Fruit fly (Drosophila melanogaster) whole organism, embryonic: ENCODE data around the gene RpL37A.

Source experiments
- Adf1 ChIP-seq: fragments of 200-800 bp; sonication (Bioruptor generic); IDR thresholded peaks from 2 replicates; pipeline ENCODE4 v1.3.6; 2022; ENCODE audit warnings: missing biosample characterization, missing genetic modification characterization
- Aef1 ChIP-seq: fragments of 200-800 bp; sonication (Bioruptor generic); IDR thresholded peaks from 3 replicates; pipeline ENCODE4 v1.3.6; 2022; ENCODE audit warnings: missing biosample characterization, missing genetic modification characterization
- Atf3 ChIP-seq: fragments of 200-800 bp; sonication (Bioruptor generic); optimal IDR thresholded peaks from 3 replicates; lab custom pipeline; 2016; ENCODE audit warnings: missing biosample characterization, missing genetic modification characterization
- CG10321 ChIP-seq: fragments of 200-800 bp; sonication (Bioruptor generic); IDR thresholded peaks from 2 replicates; pipeline ENCODE4 v1.3.6; 2022; ENCODE audit warnings: missing biosample characterization, missing genetic modification characterization
- CG11456 ChIP-seq: fragments of 200-800 bp; sonication (Bioruptor generic); IDR thresholded peaks from 3 replicates; pipeline ENCODE4 v1.3.6; 2022; ENCODE audit warnings: missing biosample characterization, missing genetic modification characterization
- CG14014 ChIP-seq: fragments of 200-800 bp; sonication (Bioruptor generic); IDR thresholded peaks from 2 replicates; pipeline ENCODE4 v1.3.6; 2022; ENCODE audit warnings: missing biosample characterization, missing genetic modification characterization
- CG14710 ChIP-seq: fragments of 200-800 bp; sonication (Bioruptor generic); optimal IDR thresholded peaks from 3 replicates; lab custom pipeline; 2019; ENCODE audit warnings: missing biosample characterization, mild to moderate bottlenecking, missing genetic modification characterization, moderate library complexity
- CG14965 ChIP-seq: fragments of 200-800 bp; sonication (Bioruptor generic); optimal IDR thresholded peaks from 2 replicates; lab custom pipeline; 2016; ENCODE audit warnings: missing biosample characterization, missing genetic modification characterization, borderline replicate concordance
- CG1647 ChIP-seq: fragments of 200-800 bp; sonication (Bioruptor generic); optimal IDR thresholded peaks from 3 replicates; lab custom pipeline; 2016; ENCODE audit warnings: missing biosample characterization, missing genetic modification characterization
- CG17328 ChIP-seq: fragments of 200-800 bp; sonication (Bioruptor generic); IDR thresholded peaks from 2 replicates; pipeline ENCODE4 v1.3.6; 2022; ENCODE audit warnings: missing biosample characterization, missing genetic modification characterization
- CG18011 ChIP-seq: fragments of 200-800 bp; sonication (Bioruptor generic); optimal IDR thresholded peaks from 2 replicates; lab custom pipeline; 2017; ENCODE audit warnings: missing biosample characterization, missing genetic modification characterization, mild to moderate bottlenecking, moderate library complexity, missing genotype
- CG2129 ChIP-seq: fragments of 200-800 bp; sonication (Bioruptor generic); IDR thresholded peaks from 2 replicates; pipeline ENCODE4 v1.3.6; 2022; ENCODE audit warnings: missing biosample characterization, missing genetic modification characterization; ENCODE audit not compliant: partially characterized antibody
- CG33213 ChIP-seq: fragments of 200-800 bp; sonication (Bioruptor generic); optimal IDR thresholded peaks from 3 replicates; lab custom pipeline; 2016; ENCODE audit warnings: missing biosample characterization, missing genetic modification characterization
- CG4854 ChIP-seq: fragments of 200-800 bp; sonication (Bioruptor generic); optimal IDR thresholded peaks from 2 replicates; lab custom pipeline; 2016; ENCODE audit warnings: missing biosample characterization, missing genetic modification characterization, inconsistent platforms
- CG6765 ChIP-seq: fragments of 200-800 bp; sonication (Bioruptor generic); optimal IDR thresholded peaks from 3 replicates; lab custom pipeline; 2017; ENCODE audit warnings: missing biosample characterization, mild to moderate bottlenecking, missing genetic modification characterization
- CG6791 ChIP-seq: fragments of 200-800 bp; sonication (Bioruptor generic); IDR thresholded peaks from 3 replicates; pipeline ENCODE4 v1.3.6; 2022; ENCODE audit warnings: missing biosample characterization, missing genetic modification characterization; ENCODE audit not compliant: partially characterized antibody
- CG9932 ChIP-seq: fragments of 200-800 bp; sonication (Bioruptor generic); IDR thresholded peaks from 2 replicates; pipeline ENCODE4 v1.3.6; 2022; ENCODE audit warnings: missing biosample characterization, missing genetic modification characterization
- Chrac-16 ChIP-seq: fragments of 200-800 bp; sonication (Bioruptor generic); optimal IDR thresholded peaks from 3 replicates; lab custom pipeline; 2016; ENCODE audit warnings: missing biosample characterization, missing genetic modification characterization
- Dref ChIP-seq: fragments of 200-800 bp; sonication (Bioruptor generic); IDR thresholded peaks from 2 replicates; pipeline ENCODE4 v1.3.6; 2022; ENCODE audit warnings: missing biosample characterization, missing genetic modification characterization
- Hr39 ChIP-seq: fragments of >200 bp; optimal IDR thresholded peaks from 2 replicates; lab custom pipeline; 2017
- Lim3 ChIP-seq: fragments of 200-800 bp; sonication (Bioruptor generic); IDR thresholded peaks from 2 replicates; pipeline ENCODE4 v1.3.6; 2022; ENCODE audit warnings: missing biosample characterization, missing genetic modification characterization
- Lpt ChIP-seq: fragments of >200 bp; optimal IDR thresholded peaks from 2 replicates; lab custom pipeline; 2018; ENCODE audit warnings: missing biosample characterization, missing genetic modification characterization
- Mad ChIP-seq: fragments of 200-800 bp; sonication (Bioruptor generic); optimal IDR thresholded peaks from 2 replicates; lab custom pipeline; 2016; ENCODE audit warnings: missing biosample characterization, missing genetic modification characterization
- NC2α ChIP-seq: fragments of 200-800 bp; sonication (Bioruptor generic); optimal IDR thresholded peaks from 2 replicates; lab custom pipeline; 2016; ENCODE audit warnings: missing biosample characterization, missing genetic modification characterization
- Optix ChIP-seq: fragments of 200-800 bp; sonication (Bioruptor generic); IDR thresholded peaks from 3 replicates; pipeline ENCODE4 v1.3.6; 2022; ENCODE audit warnings: missing biosample characterization, missing genetic modification characterization
- Poxn ChIP-seq: fragments of 200-800 bp; sonication (Bioruptor generic); IDR thresholded peaks from 2 replicates; pipeline ENCODE4 v1.3.6; 2022; ENCODE audit warnings: missing biosample characterization, missing genetic modification characterization
- az2 ChIP-seq: fragments of 200-800 bp; sonication (Bioruptor generic); optimal IDR thresholded peaks from 3 replicates; lab custom pipeline; 2016; ENCODE audit warnings: missing biosample characterization, missing genetic modification characterization
- chn ChIP-seq: fragments of 200-800 bp; sonication (Bioruptor generic); optimal IDR thresholded peaks from 2 replicates; lab custom pipeline; 2016; ENCODE audit warnings: missing biosample characterization, missing genetic modification characterization
- ci ChIP-seq: fragments of 200-800 bp; sonication (Bioruptor generic); IDR thresholded peaks from 3 replicates; pipeline ENCODE4 v1.3.6; 2022; ENCODE audit warnings: missing biosample characterization, missing genetic modification characterization
- cwo ChIP-seq: fragments of 200-800 bp; sonication (Bioruptor generic); optimal IDR thresholded peaks from 3 replicates; lab custom pipeline; 2017; ENCODE audit warnings: missing biosample characterization, missing genetic modification characterization, mild to moderate bottlenecking, moderate library complexity, missing genetic modification reagents
- dimm ChIP-seq: fragments of 200-800 bp; sonication (Bioruptor generic); IDR thresholded peaks from 2 replicates; pipeline ENCODE4 v1.3.6; 2022; ENCODE audit warnings: missing biosample characterization, missing genetic modification characterization
- ems ChIP-seq: fragments of 200-800 bp; sonication (Bioruptor generic); optimal IDR thresholded peaks from 3 replicates; lab custom pipeline; 2016; ENCODE audit warnings: missing biosample characterization, missing genetic modification characterization
- ewg ChIP-seq: fragments of 200-800 bp; sonication (Bioruptor generic); optimal IDR thresholded peaks from 3 replicates; lab custom pipeline; 2017; ENCODE audit warnings: mild to moderate bottlenecking, missing biosample characterization, missing genetic modification reagents, missing genetic modification characterization
- fd102C ChIP-seq: fragments of 200-800 bp; sonication (Bioruptor generic); optimal IDR thresholded peaks from 2 replicates; lab custom pipeline; 2018; ENCODE audit warnings: missing biosample characterization, mild to moderate bottlenecking, missing genetic modification characterization, moderate library complexity
- fd96Cb ChIP-seq: fragments of 200-800 bp; sonication (Bioruptor generic); optimal IDR thresholded peaks from 2 replicates; lab custom pipeline; 2018; ENCODE audit warnings: missing biosample characterization, mild to moderate bottlenecking, missing genetic modification characterization, moderate library complexity
- gcm ChIP-seq: fragments of 200-800 bp; sonication (Bioruptor generic); optimal IDR thresholded peaks from 2 replicates; lab custom pipeline; 2019; ENCODE audit warnings: missing biosample characterization, mild to moderate bottlenecking, missing genetic modification characterization, moderate library complexity
- gt ChIP-seq: fragments of 200-800 bp; sonication (Bioruptor generic); IDR thresholded peaks from 2 replicates; pipeline ENCODE4 v1.3.6; 2022; ENCODE audit warnings: missing biosample characterization, missing genetic modification characterization
- hth ChIP-seq: fragments of >200 bp; optimal IDR thresholded peaks from 2 replicates; lab custom pipeline; 2017; ENCODE audit warnings: inconsistent platforms
- jigr1 ChIP-seq: fragments of 200-800 bp; sonication (Bioruptor generic); IDR thresholded peaks from 3 replicates; pipeline ENCODE4 v1.3.6; 2022; ENCODE audit warnings: missing biosample characterization, missing genetic modification characterization
- kay ChIP-seq: fragments of 200-800 bp; sonication (Bioruptor generic); optimal IDR thresholded peaks from 2 replicates; lab custom pipeline; 2016; ENCODE audit warnings: missing biosample characterization, missing genetic modification characterization
- luna ChIP-seq: fragments of 200-800 bp; sonication (Bioruptor generic); optimal IDR thresholded peaks from 2 replicates; lab custom pipeline; 2016; ENCODE audit warnings: missing biosample characterization, missing genetic modification characterization
- mirr ChIP-seq: fragments of 200-800 bp; sonication (Bioruptor generic); optimal IDR thresholded peaks from 3 replicates; lab custom pipeline; 2018; ENCODE audit warnings: missing biosample characterization, mild to moderate bottlenecking, missing genetic modification characterization
- oc ChIP-seq: fragments of 200-800 bp; sonication (Bioruptor generic); optimal IDR thresholded peaks from 2 replicates; lab custom pipeline; 2018; ENCODE audit warnings: missing biosample characterization, mild to moderate bottlenecking, missing genetic modification characterization, moderate library complexity
- odd ChIP-seq: fragments of 200-800 bp; sonication (Bioruptor generic); optimal IDR thresholded peaks from 2 replicates; lab custom pipeline; 2017; ENCODE audit warnings: missing biosample characterization, mild to moderate bottlenecking, missing genetic modification characterization
- pfk ChIP-seq: fragments of 200-800 bp; sonication (Bioruptor generic); optimal IDR thresholded peaks from 2 replicates; lab custom pipeline; 2018; ENCODE audit warnings: missing biosample characterization, mild to moderate bottlenecking, missing genetic modification characterization, moderate library complexity
- salm ChIP-seq: fragments of 200-800 bp; sonication (Bioruptor generic); optimal IDR thresholded peaks from 2 replicates; lab custom pipeline; 2018; ENCODE audit warnings: missing biosample characterization, mild to moderate bottlenecking, missing genetic modification characterization
- sc ChIP-seq, 3 experiments: fragments of >200 bp in 2 of 3; fragments of 200-800 bp in 1 of 3; sonication (Bioruptor generic) in 1 of 3; optimal IDR thresholded peaks; 2 replicates in 2 of 3; 3 replicates in 1 of 3; lab custom pipeline; 2017; ENCODE audit warnings: mild to moderate bottlenecking in 1 of 3, missing biosample characterization in 1 of 3, missing genetic modification characterization in 1 of 3, missing genetic modification reagents in 1 of 3
- sisA ChIP-seq: fragments of 200-800 bp; sonication (Bioruptor generic); IDR thresholded peaks from 2 replicates; pipeline ENCODE4 v1.3.6; 2022; ENCODE audit warnings: missing biosample characterization, missing genetic modification characterization
- slp2 ChIP-seq: fragments of 200-800 bp; sonication (Bioruptor generic); optimal IDR thresholded peaks from 2 replicates; lab custom pipeline; 2016; ENCODE audit warnings: missing biosample characterization, missing genetic modification characterization
- tio ChIP-seq: fragments of 200-800 bp; sonication (Bioruptor generic); optimal IDR thresholded peaks from 2 replicates; lab custom pipeline; 2017; ENCODE audit warnings: missing biosample characterization, missing genetic modification characterization, inconsistent platforms
- wek ChIP-seq: fragments of 200-800 bp; sonication (Bioruptor generic); optimal IDR thresholded peaks from 3 replicates; lab custom pipeline; 2018; ENCODE audit warnings: missing biosample characterization, mild to moderate bottlenecking, missing genetic modification characterization, moderate library complexity
- z ChIP-seq: fragments of 200-800 bp; sonication (Bioruptor generic); IDR thresholded peaks from 3 replicates; pipeline ENCODE4 v1.3.6; 2022; ENCODE audit warnings: missing biosample characterization, missing genetic modification characterization

RpL37A gene

dm6 chr2L:5043043-5043442 is 27.7 kb upstream of the RpL37A start, which contains the start of the genes CG33995, CG44000 and CG44001 (continued):
- TF ChIP-seq Chrac-16 (peak; percentile 34), fd102C (GFP tag; lab: Kevin White, UChicago) (no peak), odd (no peak), Poxn (no peak), sisA (peak; percentile 22; the same call in 1 of the 2 replicates), mirr (GFP tag; lab: Kevin White, UChicago) (peak; percentile 51), az2 (GFP tag; lab: Kevin White, UChicago) (peak; percentile 12), Atf3 (GFP tag; lab: Kevin White, UChicago) (peak; percentile 65), Mad (GFP tag; lab: Kevin White, UChicago) (peak; percentile 72), gt (GFP tag; lab: Robert Waterston, UW) (no peak), CG18011 (GFP tag; lab: Kevin White, UChicago) (no peak), CG6765 (GFP tag; lab: Kevin White, UChicago) (no peak), CG14965 (GFP tag; lab: Kevin White, UChicago) (no peak), luna (GFP tag; lab: Kevin White, UChicago) (peak; percentile 17), salm (tag; lab: Kevin White, UChicago) (no peak), jigr1 (GFP tag; lab: Robert Waterston, UW) (no peak), Dref (peak; percentile 55), CG9932 (GFP tag; lab: Robert Waterston, UW) (peak; percentile 67), CG11456 (GFP tag; lab: Robert Waterston, UW) (peak; percentile 83), Optix (no peak), kay (GFP tag; lab: Kevin White, UChicago) (peak; percentile 19), pfk (GFP tag; lab: Kevin White, UChicago) (no peak), z (GFP tag; lab: Robert Waterston, UW) (no peak), fd96Cb (tag; lab: Kevin White, UChicago) (no peak), Hr39 (no peak), Lim3 (GFP tag; lab: Robert Waterston, UW) (no peak), CG14014 (GFP tag; lab: Robert Waterston, UW) (no peak; the same call in 1 of the 2 replicates), NC2α (GFP tag; lab: Kevin White, UChicago) (peak; percentile 8), CG4854 (peak; percentile 55), Lpt (GFP tag; lab: Kevin White, UChicago) (no peak), sc (optimal IDR thresholded peaks at IDR 0.05; lab: Kevin White, UChicago) (no peak), sc (GFP tag; optimal IDR thresholded peaks at IDR 0.05; lab: Kevin White, UChicago) (no peak), slp2 (GFP tag; lab: Kevin White, UChicago) (peak; percentile 26), CG2129 (GFP tag; lab: Robert Waterston, UW) (no peak), gcm (GFP tag; lab: Kevin White, UChicago) (no peak), CG1647 (GFP tag; lab: Kevin White, UChicago) (peak; percentile 16), hth (lab: Kevin White, UChicago) (no peak), Adf1 (GFP tag; lab: Robert Waterston, UW) (no peak), chn (GFP tag; lab: Kevin White, UChicago) (peak; percentile 63), tio (GFP tag; lab: Kevin White, UChicago) (no peak), CG6791 (GFP tag; lab: Robert Waterston, UW) (peak; percentile 30; the same call in 1 of the 3 replicates), CG17328 (GFP tag; lab: Robert Waterston, UW) (no peak; the same call in 1 of the 2 replicates), dimm (GFP tag; lab: Robert Waterston, UW) (no peak), CG10321 (no peak), oc (peak; percentile 28), CG33213 (peak; percentile 79), ewg (GFP tag; lab: Kevin White, UChicago) (peak; percentile 30), ems (GFP tag; lab: Kevin White, UChicago) (peak; percentile 36), cwo (GFP tag; lab: Kevin White, UChicago) (no peak), CG14710 (peak; percentile 86), wek (no peak), Aef1 (GFP tag; lab: Robert Waterston, UW) (no peak), ci (GFP tag; lab: Robert Waterston, UW) (peak; percentile 70)
